Fruit fly (Drosophila melanogaster) whole organism: ENCODE measurements around the gene CG2964.
A peak's percentile ranks its signal among the peaks of the same experiment; 100 is the strongest.

Experiments used
- CG8478 ChIP-seq: fragments of >200 bp; optimal IDR thresholded peaks from 2 replicates; lab custom pipeline; 2018; ENCODE audit warnings: inconsistent platforms
- Dll ChIP-seq: fragments of >200 bp; optimal IDR thresholded peaks from 2 replicates; lab custom pipeline; 2017
- EcR ChIP-seq, 2 experiments: fragments of >200 bp; optimal IDR thresholded peaks; 2 replicates each; lab custom pipeline; 2017; ENCODE audit warnings: missing biosample characterization in 2 of 2, missing genetic modification characterization in 2 of 2, missing genetic modification reagents in 2 of 2
- pan ChIP-seq: fragments of >200 bp; optimal IDR thresholded peaks from 2 replicates; lab custom pipeline; 2017
- psq ChIP-seq: fragments of >200 bp; optimal IDR thresholded peaks from 2 replicates; lab custom pipeline; 2017
- usp ChIP-seq: fragments of >200 bp; optimal IDR thresholded peaks from 2 replicates; lab custom pipeline; 2017; ENCODE audit warnings: missing biosample characterization, missing genetic modification characterization, mixed read lengths

CG2964 gene

dm6 chr2L:2840311-2840710 is 28.1 kb downstream of the CG2964 start:
- TF ChIP-seq psq (lab: Kevin White, UChicago) (no peak), CG8478 (no peak), EcR (GFP tag; optimal IDR thresholded peaks at IDR 0.05; lab: Kevin White, UChicago) (no peak), pan (no peak), usp (GFP tag; lab: Kevin White, UChicago) (no peak), Dll (no peak)

- TF ChIP-seq Dll (no peak), psq (lab: Kevin White, UChicago) (no peak), EcR (GFP tag; optimal IDR thresholded peaks at IDR 0.05; lab: Kevin White, UChicago) (no peak), pan (no peak)
Measured at dm6 chr2L:2844413-2844812, 32.2 kb downstream of the CG2964 start, which contains the start of gene CG18558. Gene CG18558 (minus strand): TSS chr2L:2844513.

- TF ChIP-seq CG8478 (no peak), usp (GFP tag; lab: Kevin White, UChicago) (no peak), psq (lab: Kevin White, UChicago) (no peak), EcR (GFP tag; optimal IDR thresholded peaks at IDR 0.05; lab: Kevin White, UChicago) (no peak), Dll (no peak), pan (no peak)
Measured at dm6 chr2L:2845634-2846033, 33.4 kb downstream of the CG2964 start, which contains the start of gene CG18557. Gene CG18557 (minus strand): TSS chr2L:2845734.

- TF ChIP-seq CG8478 (no peak), EcR (GFP tag; optimal IDR thresholded peaks at IDR 0.05; lab: Kevin White, UChicago) (no peak)
Measured at dm6 chr2L:2847112-2847682, 35.0 kb downstream of the CG2964 start, which contains the start of the genes CG3117 and CG2983. Gene CG3117 (minus strand): TSS chr2L:2847212. Gene CG2983 (plus strand): TSS chr2L:2847632.

dm6 chr2L:2851589-2851988 is 39.4 kb downstream of the CG2964 start:
- TF ChIP-seq usp (GFP tag; lab: Kevin White, UChicago) (no peak), pan (no peak), Dll (no peak), CG8478 (no peak), EcR (GFP tag; optimal IDR thresholded peaks at IDR 0.05; lab: Kevin White, UChicago) (no peak)

dm6 chr2L:2855204-2855768 is 43.0 kb downstream of the CG2964 start:
- TF ChIP-seq pan, result no peak
- TF ChIP-seq EcR (GFP tag; optimal IDR thresholded peaks at IDR 0.05; lab: Kevin White, UChicago), result no peak
- no peak for TF ChIP-seq usp (GFP tag; lab: Kevin White, UChicago)
- TF ChIP-seq Dll, result no peak
- TF ChIP-seq CG8478, result no peak
- no peak for TF ChIP-seq psq (lab: Kevin White, UChicago)

dm6 chr2L:2855773-2856615 is 43.8 kb downstream of the CG2964 start, which contains the start of the genes CG3104 and RpS21:
Gene CG3104 (minus strand): TSS chr2L:2855778.
Gene RpS21 (plus strand): TSS chr2L:2856070.
- TF ChIP-seq EcR (GFP tag; optimal IDR thresholded peaks at IDR 0.05; lab: Kevin White, UChicago) (no peak), CG8478 (no peak), pan (no peak), psq (lab: Kevin White, UChicago) (no peak), Dll (no peak), usp (GFP tag; lab: Kevin White, UChicago) (no peak)

- TF ChIP-seq Dll (no peak), pan (peak; percentile 18)
Measured at dm6 chr2L:2856960-2857584, 44.8 kb downstream of the CG2964 start, which contains the start of gene CG2991. Gene CG2991 (plus strand): TSS chr2L:2857164.

dm6 chr2L:2857862-2858734 is 45.9 kb downstream of the CG2964 start:
- TF ChIP-seq Dll, result no peak

dm6 chr2L:2861140-2861884 is 49.1 kb downstream of the CG2964 start:
- TF ChIP-seq EcR (GFP tag; optimal IDR thresholded peaks at IDR 0.05; lab: Kevin White, UChicago), result peak in 1 of 2 experiments; percentile 73
- no peak for TF ChIP-seq pan
- TF ChIP-seq usp (GFP tag; lab: Kevin White, UChicago), result no peak
- TF ChIP-seq psq (lab: Kevin White, UChicago), result no peak

- TF ChIP-seq psq (lab: Kevin White, UChicago) (no peak), pan (no peak), CG8478 (no peak), Dll (no peak), usp (GFP tag; lab: Kevin White, UChicago) (no peak), EcR (GFP tag; optimal IDR thresholded peaks at IDR 0.05; lab: Kevin White, UChicago) (no peak)
Measured at dm6 chr2L:2861885-2862620, 49.8 kb downstream of the CG2964 start.
